Fruit fly (Drosophila melanogaster): ENCODE data around the gene ninaA.
A peak's percentile ranks its signal among the peaks of the same experiment; 100 is the strongest.

The ninaA gene

dm6 chr2L:866950-867744 is 10.0 kb upstream of the ninaA start (continued):
- TF ChIP-seq dimm (GFP tag; IDR thresholded peaks at IDR 0.05) (peak; percentile 92), CG31388 (GFP tag; optimal IDR thresholded peaks at IDR 0.05) (peak; percentile 75), gce (GFP tag; IDR thresholded peaks at IDR 0.05) (peak; percentile 92; the same call in 2 of the 3 replicates), sima (GFP tag; optimal IDR thresholded peaks at IDR 0.05) (peak; percentile 75), CG17361 (GFP tag; IDR thresholded peaks at IDR 0.05) (peak; percentile 90), sim (GFP tag; IDR thresholded peaks at IDR 0.05) (peak; percentile 72; the same call in 1 of the 2 replicates), kay (GFP tag; optimal IDR thresholded peaks at IDR 0.05) (peak; percentile 84), HmgZ (tag; optimal IDR thresholded peaks at IDR 0.05) (peak; percentile 94), amos (GFP tag; IDR thresholded peaks at IDR 0.05; ENCODE audit: partially characterized antibody) (0 out of 2 replicates have a peak, but pooled peaks have one; percentile 14), crol (GFP tag; IDR thresholded peaks at IDR 0.05) (peak; percentile 100), wor (GFP tag; IDR thresholded peaks at IDR 0.05) (peak; percentile 84), Awh (GFP tag; IDR thresholded peaks at IDR 0.05) (peak; percentile 95), zen (tag; optimal IDR thresholded peaks at IDR 0.05) (peak; percentile 89), Ada2b (GFP tag; IDR thresholded peaks at IDR 0.05) (peak; percentile 93), CG7745 (tag; optimal IDR thresholded peaks at IDR 0.05) (no peak), cato (GFP tag; optimal IDR thresholded peaks at IDR 0.05; ENCODE audit: borderline replicate concordance) (peak; percentile 80), br (optimal IDR thresholded peaks at IDR 0.05) (no peak), CG15601 (tag; optimal IDR thresholded peaks at IDR 0.05) (peak; percentile 89), vvl (GFP tag; IDR thresholded peaks at IDR 0.05) (peak; percentile 98), Elba2 (GFP tag; optimal IDR thresholded peaks at IDR 0.05) (peak; percentile 91), unpg (GFP tag; optimal IDR thresholded peaks at IDR 0.05) (peak; percentile 94), BEAF-32 (GFP tag; optimal IDR thresholded peaks at IDR 0.05) (no peak), CG15696 (tag; optimal IDR thresholded peaks at IDR 0.05) (peak; percentile 89), CG7357 (GFP tag; IDR thresholded peaks at IDR 0.05) (peak; percentile 84), tap (tag; optimal IDR thresholded peaks at IDR 0.05) (peak; percentile 92), Nf-YA (GFP tag; IDR thresholded peaks at IDR 0.05) (peak; percentile 88), nerfin-1 (tag; optimal IDR thresholded peaks at IDR 0.05) (peak; percentile 88), kni (GFP tag; optimal IDR thresholded peaks at IDR 0.05) (peak; percentile 88), vnd (GFP tag; IDR thresholded peaks at IDR 0.05; ENCODE audit: partially characterized antibody) (no peak), ase (GFP tag; IDR thresholded peaks at IDR 0.05) (peak; percentile 94), dpn (GFP tag; optimal IDR thresholded peaks at IDR 0.05) (peak; percentile 90 to 93), ash1 (GFP tag; optimal IDR thresholded peaks at IDR 0.05) (peak; percentile 6), tin (GFP tag; optimal IDR thresholded peaks at IDR 0.05) (peak; percentile 93), pum (GFP tag; optimal IDR thresholded peaks at IDR 0.05) (peak; percentile 87), CG15073 (GFP tag; optimal IDR thresholded peaks at IDR 0.05) (peak; percentile 59), CG10209 (GFP tag; optimal IDR thresholded peaks at IDR 0.05) (peak; percentile 91), CG9876 (GFP tag; optimal IDR thresholded peaks at IDR 0.05) (peak; percentile 53), Optix (GFP tag; IDR thresholded peaks at IDR 0.05) (peak; percentile 89), caup (GFP tag; optimal IDR thresholded peaks at IDR 0.05; ENCODE audit: severe bottlenecking) (peak; percentile 93), CG34422 (GFP tag; IDR thresholded peaks at IDR 0.05) (peak; percentile 95), CG42726 (GFP tag; IDR thresholded peaks at IDR 0.05; ENCODE audit: partially characterized antibody) (peak; percentile 39; the same call in 1 of the 2 replicates), CG11695 (GFP tag; IDR thresholded peaks at IDR 0.05) (peak; percentile 92), dati (GFP tag; IDR thresholded peaks at IDR 0.05) (peak; percentile 80), run (tag; optimal IDR thresholded peaks at IDR 0.05) (peak; percentile 78), CG12236 (GFP tag; optimal IDR thresholded peaks at IDR 0.05) (peak; percentile 70), CG34376 (GFP tag; optimal IDR thresholded peaks at IDR 0.05) (peak; percentile 85), GATAe (GFP tag; conservative IDR thresholded peaks at IDR 0.05) (peak; percentile 59), Usf (GFP tag; optimal IDR thresholded peaks at IDR 0.05) (peak; percentile 79), sr (GFP tag; IDR thresholded peaks at IDR 0.05) (peak; percentile 78; the same call in 2 of the 3 replicates)

Measured in whole organism, embryonic.